Worm (Caenorhabditis elegans): ENCODE results near the gene fbxa-115.

Gene fbxa-115

DNA sequence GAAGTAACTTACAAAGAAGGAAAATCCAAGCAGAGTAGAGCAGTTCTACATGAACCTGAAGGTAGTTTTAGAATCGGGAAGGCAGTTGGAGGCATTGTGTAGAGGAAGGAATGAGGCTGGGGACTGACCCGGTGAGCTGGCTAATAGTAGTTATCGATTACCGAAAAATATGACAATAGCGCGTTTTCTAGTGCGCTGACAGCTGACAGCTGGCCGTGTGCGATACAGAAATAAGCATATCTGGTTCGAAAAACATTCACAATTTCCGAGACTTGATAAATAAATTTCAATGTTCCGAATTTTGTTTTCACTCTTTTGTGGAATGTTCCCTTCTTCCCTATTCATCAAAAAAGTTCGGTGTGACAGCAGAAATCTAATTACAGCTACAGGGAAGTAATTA is 14.1 kb upstream of the fbxa-115 start, which contains the start of the genes fbxb-59 and srbc-34:
fbxb-59 (minus strand) TSS at position 101 of the 400 bp plus-strand sequence.
srbc-34 (plus strand) TSS at position 233 of the 400 bp plus-strand sequence.
- TF ChIP-seq ceh-8 (GFP tag; optimal IDR thresholded peaks at IDR 0.05), result no peak
- TF ChIP-seq aly-2 (tag; optimal IDR thresholded peaks at IDR 0.05), result no peak
- TF ChIP-seq hlh-17 (GFP tag; optimal IDR thresholded peaks at IDR 0.05; ENCODE audit: borderline replicate concordance), result no peak
- no peak for TF ChIP-seq nhr-76 (tag; optimal IDR thresholded peaks at IDR 0.05)
- no peak for TF ChIP-seq egl-27 (tag; optimal IDR thresholded peaks at IDR 0.05)
- no peak for TF ChIP-seq nhr-19 (GFP tag; conservative IDR thresholded peaks at IDR 0.05)
- TF ChIP-seq nhr-90 (tag; optimal IDR thresholded peaks at IDR 0.05; ENCODE audit: poor library complexity), result no peak
- TF ChIP-seq vab-15 (tag; optimal IDR thresholded peaks at IDR 0.05), result no peak
- TF ChIP-seq zip-4 (GFP tag; optimal IDR thresholded peaks at IDR 0.05), result no peak
- TF ChIP-seq nhr-12 (tag; optimal IDR thresholded peaks at IDR 0.05), result no peak
- no peak for TF ChIP-seq mdl-1 (tag; optimal IDR thresholded peaks at IDR 0.05)
- TF ChIP-seq tbx-2 (tag; optimal IDR thresholded peaks at IDR 0.05), result no peak
- TF ChIP-seq nhr-71 (tag; optimal IDR thresholded peaks at IDR 0.05), result no peak
- TF ChIP-seq grh-1 (GFP tag; IDR thresholded peaks at IDR 0.05), result no peak
- no peak for TF ChIP-seq unc-130 (tag; optimal IDR thresholded peaks at IDR 0.05)
- TF ChIP-seq egl-13 (tag; optimal IDR thresholded peaks at IDR 0.05), result no peak

DNA sequence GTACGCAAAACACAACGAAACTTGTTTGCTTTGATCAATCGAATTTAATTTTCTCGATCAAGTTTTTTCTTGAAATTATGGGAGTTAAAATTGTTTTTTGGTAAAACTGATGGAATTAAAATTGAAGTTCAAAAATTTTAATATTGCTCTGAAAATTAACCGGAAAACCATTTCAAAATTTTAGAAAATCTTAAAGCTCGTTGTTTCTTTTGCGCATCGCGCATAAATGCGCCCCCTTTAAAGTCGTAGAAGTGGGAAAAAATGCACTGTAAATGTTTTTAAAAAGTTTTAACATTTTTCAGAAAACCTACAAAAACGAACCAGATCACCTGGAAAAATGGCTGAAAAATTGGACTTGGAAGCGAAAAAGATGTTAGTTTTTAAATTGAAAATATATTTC is 11.1 kb upstream of the fbxa-115 start, which contains the start of gene fbxa-113:
fbxa-113 (plus strand) TSS at position 301 of the 400 bp plus-strand sequence.
- TF ChIP-seq egl-27 (tag; optimal IDR thresholded peaks at IDR 0.05), result no peak

DNA sequence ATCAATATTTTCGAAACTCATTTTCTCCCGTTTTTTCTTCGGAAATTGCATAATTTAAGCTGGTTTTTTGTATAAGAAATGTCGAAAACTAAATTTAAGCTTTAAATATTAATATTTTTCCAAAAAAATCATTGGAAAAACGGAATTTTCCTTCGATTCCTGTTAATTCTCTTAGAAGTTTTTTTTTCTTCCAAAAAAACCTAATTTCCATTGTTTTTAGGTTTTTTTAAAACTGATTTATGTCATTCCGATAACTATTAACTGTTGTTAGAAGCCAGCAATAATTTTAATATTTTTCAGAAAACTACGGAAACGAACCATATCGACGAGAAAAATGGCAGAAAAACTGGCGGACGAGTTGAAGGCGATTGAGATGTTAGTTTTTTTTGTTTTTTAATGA is 9.4 kb upstream of the fbxa-115 start, which contains the start of gene fbxa-114:
fbxa-114 (plus strand) TSS at position 301 of the 400 bp plus-strand sequence.
- TF ChIP-seq mab-9 (GFP tag; IDR thresholded peaks at IDR 0.05) (no peak), nhr-85 (tag) (peak; percentile 7), ceh-82 (tag; optimal IDR thresholded peaks at IDR 0.05) (no peak)

DNA sequence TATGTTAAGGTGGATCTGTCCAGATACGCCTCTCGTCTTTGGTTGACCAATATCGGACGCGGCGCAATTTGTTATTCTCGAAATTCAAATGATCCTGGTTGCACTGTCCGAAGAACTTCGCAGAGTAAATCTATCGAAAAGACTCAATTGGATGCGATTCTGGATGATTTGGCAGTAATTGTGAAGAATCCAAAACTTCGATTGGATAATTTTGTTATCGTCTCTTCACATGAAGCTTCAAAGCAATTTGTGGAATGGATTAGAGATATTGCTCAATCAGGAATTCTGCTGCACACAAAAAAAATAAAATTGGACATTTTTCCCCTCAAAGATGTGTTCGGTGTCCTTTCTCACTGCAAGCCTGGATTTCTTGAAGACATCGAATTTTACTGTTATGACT is 7.7 kb upstream of the fbxa-115 start:
- TF ChIP-seq zip-4 (GFP tag; optimal IDR thresholded peaks at IDR 0.05) (no peak), snpc-4 (tag; optimal IDR thresholded peaks at IDR 0.05) (no peak), ceh-8 (GFP tag; optimal IDR thresholded peaks at IDR 0.05) (no peak), ceh-90 (tag; optimal IDR thresholded peaks at IDR 0.05) (no peak), sox-4 (tag; optimal IDR thresholded peaks at IDR 0.05) (no peak), lsy-2 (tag; optimal IDR thresholded peaks at IDR 0.05) (no peak), nhr-19 (GFP tag; conservative IDR thresholded peaks at IDR 0.05) (no peak), pqm-1 (tag; optimal IDR thresholded peaks at IDR 0.05) (no peak)

DNA sequence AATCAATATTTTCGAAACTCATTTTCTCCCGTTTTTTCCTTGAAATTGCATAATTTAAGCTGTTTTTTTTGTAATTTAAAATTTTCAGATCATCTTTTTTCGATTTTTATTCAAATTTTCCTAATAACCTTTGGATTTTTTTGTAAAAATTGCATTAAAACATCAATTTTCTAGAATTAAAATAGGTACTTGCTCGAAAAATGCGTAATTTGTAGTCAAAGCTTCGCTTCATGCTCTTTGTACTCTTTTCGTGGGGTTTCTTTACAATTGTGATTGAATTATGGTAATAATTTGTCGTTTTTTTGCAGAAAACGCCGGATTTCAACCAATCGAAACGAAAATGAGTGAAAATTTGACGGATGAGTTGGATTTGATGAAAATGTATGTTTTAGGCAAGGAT is 7.0 kb upstream of the fbxa-115 start, which contains the start of gene fog-2:
fog-2 (plus strand) TSS at position 301 of the 400 bp plus-strand sequence.
- TF ChIP-seq isw-1 (GFP tag; IDR thresholded peaks at IDR 0.05) (no peak), nhr-20 (tag; optimal IDR thresholded peaks at IDR 0.05) (no peak), zip-4 (GFP tag; optimal IDR thresholded peaks at IDR 0.05) (no peak), ces-1 (GFP tag; optimal IDR thresholded peaks at IDR 0.05) (no peak), ama-1 (optimal IDR thresholded peaks at IDR 0.05) (no peak), xbp-1 (tag; optimal IDR thresholded peaks at IDR 0.05) (no peak), fkh-10 (GFP tag; optimal IDR thresholded peaks at IDR 0.05) (no peak), sup-37 (GFP tag; optimal IDR thresholded peaks at IDR 0.05) (no peak), rnt-1 (tag; optimal IDR thresholded peaks at IDR 0.05) (no peak), mdl-1 (tag; optimal IDR thresholded peaks at IDR 0.05) (no peak), ceh-90 (tag; optimal IDR thresholded peaks at IDR 0.05) (no peak), fkh-4 (tag; optimal IDR thresholded peaks at IDR 0.05; ENCODE audit: borderline replicate concordance) (no peak), lin-35 (GFP tag; optimal IDR thresholded peaks at IDR 0.05) (no peak), lin-13 (GFP tag; optimal IDR thresholded peaks at IDR 0.05) (no peak)

Data from whole organism, L1 larva.